Worm (Caenorhabditis elegans) whole organism, late embryonic: ENCODE data around the gene ZK666.2.

Source experiments
- lin-11 ChIP-seq: fragments of 200-800 bp; sonication (Bioruptor generic); optimal IDR thresholded peaks from 2 replicates; lab custom pipeline; 2018; ENCODE audit warnings: mild to moderate bottlenecking, missing genetic modification characterization, missing compliant biosample characterization
- nfya-1 ChIP-seq: sonication (generic microtip); optimal IDR thresholded peaks from 2 replicates; lab custom pipeline; 2017; ENCODE audit warnings: missing genetic modification characterization, mild to moderate bottlenecking, missing compliant biosample characterization, antibody characterized with exemption, moderate library complexity
- nhr-11 ChIP-seq: fragments of 150-350 bp; optimal IDR thresholded peaks from 2 replicates; lab custom pipeline; 2014; ENCODE audit warnings: missing biosample characterization, missing genetic modification characterization
- tbx-7 ChIP-seq: sonication (generic microtip); optimal IDR thresholded peaks from 2 replicates; lab custom pipeline; 2016; ENCODE audit warnings: missing genotype, missing genetic modification characterization, missing compliant biosample characterization
- unc-55 ChIP-seq: sonication (generic microtip); optimal IDR thresholded peaks from 2 replicates; lab custom pipeline; 2017; ENCODE audit warnings: missing biosample characterization, missing genetic modification reagents, missing genetic modification characterization

- TF ChIP-seq unc-55 (GFP tag; lab: Kevin White, UChicago), result no peak
- TF ChIP-seq lin-11 (tag; lab: Kevin White, UChicago), result no peak
- TF ChIP-seq nfya-1 (tag; lab: Kevin White, UChicago), result no peak
- TF ChIP-seq tbx-7 (tag; lab: Kevin White, UChicago), result no peak
- TF ChIP-seq nhr-11 (tag; lab: Kevin White, UChicago), result no peak
Measured at ce11 chrII:10439976-10440375, 31.7 kb downstream of the ZK666.2 start, which contains the start of gene E04D5.4.
